Worm (Caenorhabditis elegans) whole organism, early embryonic: ENCODE measurements around the gene C29F9.5.

Experiments
- ceh-36 ChIP-seq: sonication (generic microtip); optimal IDR thresholded peaks from 2 replicates; lab custom pipeline; 2016; ENCODE audit warnings: missing genetic modification characterization, inconsistent platforms, missing compliant biosample characterization
- tbx-37 ChIP-seq: fragments of 200-800 bp; sonication (Bioruptor generic); conservative IDR thresholded peaks from 2 replicates; pipeline ENCODE4 v1.3.6; 2022; ENCODE audit warnings: missing genetic modification reagents, missing genetic modification characterization, missing compliant biosample characterization

ce11 chrIII:143121-143520, 25.8 kb downstream of the C29F9.5 start, which contains the start of gene fbxb-82:
- TF ChIP-seq ceh-36 (tag; lab: Kevin White, UChicago) (no peak), tbx-37 (no peak)
